Fruit fly (Drosophila melanogaster): Measurements from ENCODE around the gene CG3817.

The CG3817 gene

dm6 chr3R:14898280-14898756, at the start of gene CG3817, which contains the start of gene Nup93-2 (continued):
- TF ChIP-seq HmgZ (tag; optimal IDR thresholded peaks at IDR 0.05) = no peak
- no peak for TF ChIP-seq CG12769 (tag; optimal IDR thresholded peaks at IDR 0.05)
- TF ChIP-seq Oaz (GFP tag; IDR thresholded peaks at IDR 0.05) = no peak
- TF ChIP-seq Sry-β (GFP tag; optimal IDR thresholded peaks at IDR 0.05) = no peak
- TF ChIP-seq sug (tag; optimal IDR thresholded peaks at IDR 0.05) = peak; percentile 84
- TF ChIP-seq hb (GFP tag; IDR thresholded peaks at IDR 0.05; ENCODE audit: partially characterized antibody) = 0 out of 3 replicates have a peak, but pooled peaks have one; percentile 52
- TF ChIP-seq trh (GFP tag; optimal IDR thresholded peaks at IDR 0.05) = peak; percentile 67
- TF ChIP-seq CG12391 (tag; optimal IDR thresholded peaks at IDR 0.05) = peak; percentile 13
- TF ChIP-seq Mad (GFP tag; optimal IDR thresholded peaks at IDR 0.05) = no peak
- no peak for TF ChIP-seq CG1529 (GFP tag; optimal IDR thresholded peaks at IDR 0.05)
- TF ChIP-seq Dek (tag; optimal IDR thresholded peaks at IDR 0.05) = peak; percentile 70
- TF ChIP-seq CG15269 (tag; optimal IDR thresholded peaks at IDR 0.05) = peak; percentile 56
- TF ChIP-seq Doc3 (GFP tag; IDR thresholded peaks at IDR 0.05; ENCODE audit: partially characterized antibody) = peak; percentile 56; the same call in 2 of the 3 replicates
- peak; percentile 72 for TF ChIP-seq Hr3 (GFP tag; optimal IDR thresholded peaks at IDR 0.05)
- TF ChIP-seq al (GFP tag; IDR thresholded peaks at IDR 0.05) = peak; percentile 78
- TF ChIP-seq Doc2 (GFP tag; IDR thresholded peaks at IDR 0.05) = no peak
- TF ChIP-seq Opbp (GFP tag; IDR thresholded peaks at IDR 0.05; ENCODE audit: partially characterized antibody) = peak; percentile 45; the same call in 1 of the 3 replicates
- TF ChIP-seq CG2712 (tag; optimal IDR thresholded peaks at IDR 0.05) = peak; percentile 78
- TF ChIP-seq D19A (tag; optimal IDR thresholded peaks at IDR 0.05) = no peak
- TF ChIP-seq Side (GFP tag; optimal IDR thresholded peaks at IDR 0.05) = no peak
- TF ChIP-seq crp (GFP tag; optimal IDR thresholded peaks at IDR 0.05) = no peak
- TF ChIP-seq klu (GFP tag; IDR thresholded peaks at IDR 0.05) = peak; percentile 86
- peak; percentile 86 for TF ChIP-seq row (GFP tag; IDR thresholded peaks at IDR 0.05)
- peak; percentile 64 for TF ChIP-seq CG2120 (GFP tag; optimal IDR thresholded peaks at IDR 0.05)
- no peak for TF ChIP-seq CkIIα-i1 (GFP tag; IDR thresholded peaks at IDR 0.05)
- peak; percentile 26; the same call in 1 of the 2 replicates for TF ChIP-seq CG6689 (GFP tag; IDR thresholded peaks at IDR 0.05)
- TF ChIP-seq Hsf (GFP tag; optimal IDR thresholded peaks at IDR 0.05) = peak; percentile 24
- TF ChIP-seq CG18262 (tag; optimal IDR thresholded peaks at IDR 0.05) = peak; percentile 77
- TF ChIP-seq ATbp (GFP tag; optimal IDR thresholded peaks at IDR 0.05) = peak; percentile 5
- TF ChIP-seq salm (tag; optimal IDR thresholded peaks at IDR 0.05) = no peak
- peak; percentile 36 for TF ChIP-seq CG10209 (GFP tag; optimal IDR thresholded peaks at IDR 0.05)
- peak; percentile 28 for TF ChIP-seq Fer3 (tag; optimal IDR thresholded peaks at IDR 0.05)
- no peak for TF ChIP-seq CG11723 (GFP tag; optimal IDR thresholded peaks at IDR 0.05)
- TF ChIP-seq Ssrp (tag; optimal IDR thresholded peaks at IDR 0.05) = peak; percentile 60
- TF ChIP-seq Aef1 (GFP tag; IDR thresholded peaks at IDR 0.05) = peak; percentile 84
- TF ChIP-seq ranshi (GFP tag; IDR thresholded peaks at IDR 0.05) = peak; percentile 72; the same call in 1 of the 2 replicates
- TF ChIP-seq CG11093 (GFP tag; IDR thresholded peaks at IDR 0.05) = peak; percentile 64; the same call in 1 of the 3 replicates
- peak; percentile 36; the same call in 1 of the 2 replicates for TF ChIP-seq H2.0 (GFP tag; IDR thresholded peaks at IDR 0.05)
- peak; percentile 16 for TF ChIP-seq CG17385 (GFP tag; optimal IDR thresholded peaks at IDR 0.05)
- TF ChIP-seq Usf (GFP tag; optimal IDR thresholded peaks at IDR 0.05) = peak; percentile 56
- no peak for TF ChIP-seq CG10959 (GFP tag; IDR thresholded peaks at IDR 0.05)
- peak; percentile 43 for TF ChIP-seq dmrt11E (tag; optimal IDR thresholded peaks at IDR 0.05)
- no peak for TF ChIP-seq jing (GFP tag; optimal IDR thresholded peaks at IDR 0.05)
- TF ChIP-seq Abd-B (GFP tag; optimal IDR thresholded peaks at IDR 0.05) = peak; percentile 92
- TF ChIP-seq CG31441 (GFP tag; IDR thresholded peaks at IDR 0.05) = peak; percentile 77
- peak; percentile 89 for TF ChIP-seq CG17361 (GFP tag; IDR thresholded peaks at IDR 0.05)
- TF ChIP-seq Bgb (GFP tag; IDR thresholded peaks at IDR 0.05; ENCODE audit: partially characterized antibody) = peak; percentile 66; the same call in 1 of the 2 replicates
- 0 out of 2 replicates have a peak, but pooled peaks have one; percentile 34 for TF ChIP-seq Gsc (GFP tag; IDR thresholded peaks at IDR 0.05)
- TF ChIP-seq Ravus (GFP tag; IDR thresholded peaks at IDR 0.05) = no peak
- 0 out of 3 replicates have a peak, but pooled peaks have one; percentile 36 for TF ChIP-seq H15 (GFP tag; IDR thresholded peaks at IDR 0.05)
